Fruit fly (Drosophila melanogaster): ENCODE data around the gene mgl.

mgl gene

DNA sequence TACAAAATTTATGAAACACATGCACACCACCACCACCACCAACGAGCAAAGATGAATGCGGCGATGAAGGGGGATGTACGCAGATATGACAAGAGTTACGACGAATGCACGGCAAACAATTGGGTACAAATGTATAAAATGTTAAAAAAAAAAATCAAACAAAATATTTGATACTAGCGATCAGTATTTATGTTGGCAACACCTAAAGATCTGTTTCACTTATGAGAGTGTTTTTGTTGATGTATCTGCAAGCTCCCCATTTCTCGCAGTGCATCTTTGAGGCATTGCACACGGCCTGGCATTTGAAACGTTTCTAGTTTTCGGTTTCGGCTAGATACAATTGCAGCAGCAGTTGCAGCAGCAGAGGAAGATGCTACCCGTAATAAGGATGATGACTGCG is 13.1 kb downstream of the mgl start (continued):
- TF ChIP-seq CG18599 (GFP tag; optimal IDR thresholded peaks at IDR 0.05) (peak; percentile 75), Sry-β (GFP tag; optimal IDR thresholded peaks at IDR 0.05) (no peak), HmgD (GFP tag; optimal IDR thresholded peaks at IDR 0.05) (peak; percentile 1), p53 (GFP tag; optimal IDR thresholded peaks at IDR 0.05) (no peak), unpg (GFP tag; optimal IDR thresholded peaks at IDR 0.05) (peak; percentile 84), Opbp (GFP tag; IDR thresholded peaks at IDR 0.05; ENCODE audit: partially characterized antibody) (no peak), CG10147 (GFP tag; optimal IDR thresholded peaks at IDR 0.05) (peak; percentile 3), Chrac-16 (GFP tag; optimal IDR thresholded peaks at IDR 0.05) (peak; percentile 83), CG18011 (GFP tag; optimal IDR thresholded peaks at IDR 0.05) (no peak), lbe (GFP tag; optimal IDR thresholded peaks at IDR 0.05) (no peak), HmgZ (tag; optimal IDR thresholded peaks at IDR 0.05) (no peak), insv (GFP tag; optimal IDR thresholded peaks at IDR 0.05) (no peak), CG4404 (GFP tag; IDR thresholded peaks at IDR 0.05) (peak; percentile 81), CG43689 (GFP tag; IDR thresholded peaks at IDR 0.05) (no peak), CG30020 (tag; optimal IDR thresholded peaks at IDR 0.05) (no peak), ATbp (GFP tag; optimal IDR thresholded peaks at IDR 0.05) (peak; percentile 69), hb (GFP tag; IDR thresholded peaks at IDR 0.05; ENCODE audit: partially characterized antibody) (no peak), CG16813 (GFP tag; IDR thresholded peaks at IDR 0.05; ENCODE audit: partially characterized antibody) (no peak), cad (GFP tag; optimal IDR thresholded peaks at IDR 0.05) (no peak), ranshi (GFP tag; IDR thresholded peaks at IDR 0.05) (peak; percentile 44; the same call in 1 of the 2 replicates), MESR4 (GFP tag; optimal IDR thresholded peaks at IDR 0.05) (no peak), tap (tag; optimal IDR thresholded peaks at IDR 0.05) (peak; percentile 35), CG8924 (tag; optimal IDR thresholded peaks at IDR 0.05) (peak; percentile 52), Bgb (GFP tag; IDR thresholded peaks at IDR 0.05; ENCODE audit: partially characterized antibody) (no peak), Usf (GFP tag; optimal IDR thresholded peaks at IDR 0.05) (peak; percentile 36), nerfin-2 (GFP tag; IDR thresholded peaks at IDR 0.05; ENCODE audit: partially characterized antibody) (no peak), sc (optimal IDR thresholded peaks at IDR 0.05) (no peak), sc (GFP tag; optimal IDR thresholded peaks at IDR 0.05) (peak; percentile 45), CG31224 (GFP tag; IDR thresholded peaks at IDR 0.05) (peak; percentile 50; the same call in 1 of the 2 replicates), CG13624 (GFP tag; optimal IDR thresholded peaks at IDR 0.05) (peak; percentile 48), CG9797 (GFP tag; optimal IDR thresholded peaks at IDR 0.05) (no peak), NfI (GFP tag; optimal IDR thresholded peaks at IDR 0.05) (peak; percentile 48), pan (optimal IDR thresholded peaks at IDR 0.05) (no peak), pan (GFP tag; optimal IDR thresholded peaks at IDR 0.05 in 1 of 2, IDR thresholded peaks at IDR 0.05 in 1 of 2) (peak in 1 of 2 experiments; percentile 68), knrl (GFP tag; IDR thresholded peaks at IDR 0.05; ENCODE audit: partially characterized antibody) (no peak), Camta (GFP tag; optimal IDR thresholded peaks at IDR 0.05) (peak; percentile 68), Elba2 (GFP tag; optimal IDR thresholded peaks at IDR 0.05) (peak; percentile 60), sima (GFP tag; optimal IDR thresholded peaks at IDR 0.05) (peak; percentile 43), dan (GFP tag; IDR thresholded peaks at IDR 0.05) (peak; percentile 60; the same call in 1 of the 2 replicates), CG11093 (GFP tag; IDR thresholded peaks at IDR 0.05) (peak; percentile 49; the same call in 1 of the 3 replicates), CG3065 (GFP tag; optimal IDR thresholded peaks at IDR 0.05) (peak; percentile 58), Ets65A (GFP tag) (peak; percentile 97), CG2875 (GFP tag; optimal IDR thresholded peaks at IDR 0.05) (peak; percentile 64), nerfin-1 (tag; optimal IDR thresholded peaks at IDR 0.05) (peak; percentile 75), zen2 (GFP tag; IDR thresholded peaks at IDR 0.05; ENCODE audit: partially characterized antibody) (no peak), trem (tag; optimal IDR thresholded peaks at IDR 0.05) (no peak), Bdp1 (GFP tag; optimal IDR thresholded peaks at IDR 0.05) (peak; percentile 46), CTCF (GFP tag; optimal IDR thresholded peaks at IDR 0.05) (peak; percentile 14), pho (GFP tag; optimal IDR thresholded peaks at IDR 0.05) (peak; percentile 21), CG17568 (GFP tag; optimal IDR thresholded peaks at IDR 0.05) (peak; percentile 41), CG4424 (GFP tag; optimal IDR thresholded peaks at IDR 0.05) (peak; percentile 82)

Data from whole organism, embryonic.